Fruit fly (Drosophila melanogaster): ENCODE measurements around the gene CG15036.
A peak's percentile ranks its signal among the peaks of the same experiment; 100 is the strongest.

Gene CG15036

dm6 chrX:7379569-7379968 lies 45.1 kb downstream of the CG15036 start:
- TF ChIP-seq Pif1A (GFP tag; optimal IDR thresholded peaks at IDR 0.05): peak; percentile 37
- TF ChIP-seq CG8301 (tag; optimal IDR thresholded peaks at IDR 0.05): peak; percentile 21
- TF ChIP-seq Ets98B (GFP tag; IDR thresholded peaks at IDR 0.05): no peak
- peak; percentile 35 for TF ChIP-seq CG9948 (tag; optimal IDR thresholded peaks at IDR 0.05)
- TF ChIP-seq CG34367 (tag; optimal IDR thresholded peaks at IDR 0.05): peak; percentile 8
- TF ChIP-seq CG15710 (tag; optimal IDR thresholded peaks at IDR 0.05): peak; percentile 43
- TF ChIP-seq CG8159 (tag; optimal IDR thresholded peaks at IDR 0.05): peak; percentile 52
- no peak for TF ChIP-seq Pif1B (GFP tag; optimal IDR thresholded peaks at IDR 0.05)
- peak; percentile 37 for TF ChIP-seq CG14655 (GFP tag; optimal IDR thresholded peaks at IDR 0.05)
- peak; percentile 45; the same call in 1 of the 3 replicates for TF ChIP-seq fd96Ca (GFP tag; IDR thresholded peaks at IDR 0.05)

DNA sequence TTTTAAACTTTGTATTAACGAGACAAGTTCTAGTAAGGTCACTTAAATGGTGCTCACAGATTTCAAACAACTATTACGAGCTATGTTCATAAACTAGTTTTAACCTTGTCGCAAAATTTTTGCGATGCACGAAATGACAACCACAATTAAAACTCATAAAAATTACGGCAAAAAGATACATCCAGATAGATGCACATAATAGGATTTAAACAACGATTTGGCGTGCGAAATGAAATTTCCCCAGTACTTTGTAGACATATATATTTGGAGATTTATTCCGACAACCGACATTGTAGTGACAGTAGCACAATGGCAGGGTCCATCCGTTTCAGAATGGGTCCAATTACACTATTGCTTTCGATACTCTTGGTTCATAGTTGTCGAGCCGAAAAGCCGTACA lies 46.8 kb downstream of the CG15036 start, which contains the start of gene CheA7a:
Gene CheA7a (plus strand): TSS at position 301 of the 400 bp plus-strand sequence.
- TF ChIP-seq CG12605 (GFP tag; IDR thresholded peaks at IDR 0.05) (no peak), Pif1B (GFP tag; optimal IDR thresholded peaks at IDR 0.05) (no peak)
